Worm (Caenorhabditis elegans) whole organism, midembryonic: ENCODE results near the gene skr-13.

Experiments
- cog-1 ChIP-seq: sonication (generic microtip); optimal IDR thresholded peaks from 2 replicates; lab custom pipeline; 2016; ENCODE audit warnings: missing genetic modification characterization, missing compliant biosample characterization
- flt-1 ChIP-seq: fragments of 200-800 bp; sonication (Bioruptor generic); IDR thresholded peaks from 2 replicates; pipeline ENCODE4 v1.3.6; 2022; ENCODE audit warnings: missing genetic modification characterization, missing compliant biosample characterization
- med-1 ChIP-seq: sonication (generic microtip); optimal IDR thresholded peaks from 2 replicates; lab custom pipeline; 2017; ENCODE audit warnings: missing genetic modification characterization, mild to moderate bottlenecking, missing compliant biosample characterization, antibody characterized with exemption, missing genetic modification reagents; ENCODE audit not compliant: insufficient read depth
- ztf-23 ChIP-seq: fragments of 200-800 bp; sonication (Bioruptor generic); IDR thresholded peaks from 2 replicates; pipeline ENCODE4 v1.3.6; 2022; ENCODE audit warnings: missing genetic modification reagents, missing genetic modification characterization, missing compliant biosample characterization

DNA sequence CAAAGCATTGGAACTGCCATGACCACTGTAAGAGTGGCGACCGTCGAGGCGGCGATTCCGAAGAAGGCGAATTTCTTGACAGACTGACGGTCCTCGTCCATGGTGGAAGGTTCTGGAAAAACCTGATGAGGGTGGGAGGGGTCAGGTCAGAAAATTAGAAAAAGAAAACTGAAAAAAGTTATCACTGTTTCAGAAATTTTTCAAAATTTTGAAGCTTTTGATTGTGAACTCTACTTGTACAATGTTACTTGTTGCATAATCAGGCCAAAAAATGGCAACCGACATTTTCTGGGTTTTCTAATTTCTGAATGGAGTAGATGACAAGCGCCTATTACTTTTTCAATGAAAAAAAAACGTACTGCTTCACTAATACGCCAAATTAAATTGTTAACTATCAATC, 21.2 kb upstream of the skr-13 start, which contains the start of gene col-138:
- TF ChIP-seq cog-1 (tag; lab: Kevin White, UChicago) (no peak), flt-1 (GFP tag; lab: Robert Waterston, UW) (no peak), med-1 (GFP tag; lab: Kevin White, UChicago) (no peak), ztf-23 (no peak)
